Fruit fly (Drosophila melanogaster): ENCODE data around the gene Syx1A.

Gene Syx1A

DNA sequence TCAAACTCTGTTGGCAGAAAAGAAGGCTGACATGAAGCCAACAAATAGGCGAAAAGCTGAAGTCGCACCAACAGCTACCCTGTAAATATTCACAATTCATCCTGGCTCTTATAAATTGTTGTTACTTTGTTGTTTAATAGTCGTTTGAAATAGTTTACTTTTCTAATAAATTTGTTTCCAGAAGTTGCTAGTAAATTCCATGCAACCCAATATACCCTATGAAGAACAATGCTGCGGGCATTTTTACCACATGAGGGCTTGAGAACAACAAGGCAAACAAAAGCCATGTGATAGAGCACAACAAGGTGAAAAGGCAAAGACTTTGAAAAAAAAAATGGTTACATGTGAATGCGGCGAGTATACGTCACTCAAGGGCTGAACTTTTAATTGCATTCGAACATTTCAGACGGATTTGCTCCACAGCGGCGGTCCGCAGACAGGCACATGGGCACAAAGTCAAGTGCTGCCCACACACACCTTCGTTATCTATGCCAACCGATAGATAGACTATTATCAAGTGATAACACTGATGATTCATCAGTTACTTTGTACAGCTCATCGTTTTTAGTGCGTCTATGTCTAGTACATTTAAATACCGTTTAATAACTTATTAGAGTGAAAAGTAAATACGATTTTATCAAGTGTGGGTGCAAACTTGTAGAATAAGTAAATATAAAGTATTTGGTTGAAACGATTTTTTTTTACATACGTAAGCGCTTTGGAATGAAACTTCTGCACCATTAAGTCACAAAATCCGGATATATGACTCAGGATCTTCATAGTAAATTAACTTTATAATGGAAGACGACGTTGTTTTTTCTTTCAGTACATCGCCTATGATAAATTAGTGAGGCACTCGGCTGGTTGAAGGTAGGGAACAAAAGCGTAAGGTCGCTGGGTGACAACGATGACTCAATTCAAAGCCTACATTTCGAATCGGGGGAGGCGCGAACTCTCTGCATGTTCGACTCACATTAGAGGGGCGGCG, 6.2 kb downstream of the Syx1A start:
- TF ChIP-seq CG17801 (GFP tag; optimal IDR thresholded peaks at IDR 0.05; ENCODE audit: partially characterized antibody) = peak; percentile 60

DNA sequence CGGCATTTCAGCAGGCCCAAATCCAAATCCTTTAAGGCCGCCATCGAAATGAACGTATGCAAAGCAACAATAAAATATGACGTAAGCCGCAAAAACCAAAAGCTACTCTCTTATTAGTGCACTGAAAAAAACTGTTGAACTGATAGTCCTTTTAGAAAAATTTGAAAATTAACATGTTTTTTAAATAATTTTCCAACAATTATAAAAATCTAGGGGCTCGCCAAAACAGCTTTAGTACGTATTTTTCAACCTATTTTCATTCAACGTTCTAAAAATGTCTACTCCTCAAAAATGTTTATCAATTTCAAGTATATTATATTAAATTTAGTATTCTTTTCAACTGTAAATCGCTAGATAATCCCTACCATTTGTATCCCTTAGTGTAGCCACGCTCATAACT, 12.1 kb downstream of the Syx1A start:
- no peak for TF ChIP-seq CG17801 (GFP tag; optimal IDR thresholded peaks at IDR 0.05; ENCODE audit: partially characterized antibody)

dm6 chr3R:24092590-24093151, 12.9 kb downstream of the Syx1A start:
- no peak for TF ChIP-seq CG17801 (GFP tag; optimal IDR thresholded peaks at IDR 0.05; ENCODE audit: partially characterized antibody)

DNA sequence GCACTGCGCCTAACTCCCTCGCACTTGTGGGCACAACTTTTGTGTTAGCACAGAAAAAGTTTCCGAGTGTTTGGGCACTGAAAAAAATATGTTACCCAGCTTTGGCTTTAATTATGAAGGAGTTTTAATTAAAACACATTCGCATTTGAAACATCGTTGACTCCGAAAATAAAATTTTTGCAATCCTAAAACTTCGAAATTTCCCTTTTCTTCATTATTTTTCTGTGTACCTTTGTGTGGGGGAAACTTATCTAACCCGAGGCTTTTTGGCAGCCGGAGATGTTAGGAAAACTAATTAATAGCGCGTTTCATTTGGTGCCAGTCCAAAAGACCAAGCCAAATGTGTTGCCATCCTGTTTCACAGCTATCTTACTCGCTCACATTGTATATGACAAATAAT, 13.9 kb downstream of the Syx1A start:
- no peak for TF ChIP-seq CG17801 (GFP tag; optimal IDR thresholded peaks at IDR 0.05; ENCODE audit: partially characterized antibody)

DNA sequence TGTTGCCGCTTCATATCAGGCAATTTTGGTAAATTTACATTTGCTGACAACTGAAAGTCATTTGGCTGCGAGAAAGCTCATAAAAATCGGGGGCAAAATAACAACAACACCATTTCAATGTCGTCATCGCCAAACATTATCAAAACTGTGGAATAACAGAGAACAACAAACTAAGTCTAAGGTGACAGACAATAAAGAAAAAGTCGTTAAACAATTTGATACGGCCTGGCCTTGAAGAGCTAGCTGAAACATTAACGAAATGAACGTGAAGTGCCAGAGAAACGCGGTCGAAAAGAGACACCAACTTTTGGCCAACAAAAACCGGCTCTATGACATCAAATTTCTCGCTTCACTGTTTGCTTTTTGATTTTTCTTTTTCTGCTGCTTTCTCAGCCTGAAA, 15.4 kb downstream of the Syx1A start:
- no peak for TF ChIP-seq CG17801 (GFP tag; optimal IDR thresholded peaks at IDR 0.05; ENCODE audit: partially characterized antibody)

dm6 chr3R:24084975-24085374, 20.6 kb downstream of the Syx1A start:
- no peak for TF ChIP-seq CG17801 (GFP tag; optimal IDR thresholded peaks at IDR 0.05; ENCODE audit: partially characterized antibody)

dm6 chr3R:24079613-24080012, 25.9 kb downstream of the Syx1A start:
- no peak for TF ChIP-seq CG17801 (GFP tag; optimal IDR thresholded peaks at IDR 0.05; ENCODE audit: partially characterized antibody)

- peak; percentile 60 for TF ChIP-seq CG17801 (GFP tag; optimal IDR thresholded peaks at IDR 0.05; ENCODE audit: partially characterized antibody)
Measured at dm6 chr3R:24079110-24079509, 26.5 kb downstream of the Syx1A start.

- no peak for TF ChIP-seq CG17801 (GFP tag; optimal IDR thresholded peaks at IDR 0.05; ENCODE audit: partially characterized antibody)
Measured at dm6 chr3R:24073703-24074102, 31.9 kb downstream of the Syx1A start.

dm6 chr3R:24069965-24070364, 35.6 kb downstream of the Syx1A start:
- TF ChIP-seq CG17801 (GFP tag; optimal IDR thresholded peaks at IDR 0.05; ENCODE audit: partially characterized antibody) = no peak

dm6 chr3R:24068830-24069229, 36.7 kb downstream of the Syx1A start:
- no peak for TF ChIP-seq CG17801 (GFP tag; optimal IDR thresholded peaks at IDR 0.05; ENCODE audit: partially characterized antibody)

DNA sequence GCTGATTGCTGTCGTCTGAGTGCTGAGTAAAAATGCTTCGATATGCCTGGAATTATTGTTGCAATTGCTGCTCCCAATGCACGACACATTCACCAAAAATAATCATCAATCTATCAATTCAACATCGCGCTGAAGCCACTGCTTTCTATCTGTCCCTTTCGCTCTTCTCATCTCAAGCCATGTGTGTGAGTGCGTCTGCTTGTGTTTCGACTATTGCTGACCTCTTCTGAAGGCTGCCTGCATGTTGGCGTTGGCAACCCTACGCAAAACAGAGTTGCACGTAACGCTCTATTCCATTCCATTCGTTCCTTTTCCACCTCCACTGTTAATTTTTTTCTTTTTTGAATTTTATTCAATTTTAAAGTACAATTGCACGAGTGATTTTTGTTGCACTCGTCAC, 39.8 kb downstream of the Syx1A start:
- TF ChIP-seq CG17801 (GFP tag; optimal IDR thresholded peaks at IDR 0.05; ENCODE audit: partially characterized antibody) = no peak

dm6 chr3R:24058041-24058440, 47.5 kb downstream of the Syx1A start, which contains the start of gene SMC1:
Gene SMC1, plus strand, starts transcription at chr3R:24058287.
- TF ChIP-seq CG17801 (GFP tag; optimal IDR thresholded peaks at IDR 0.05; ENCODE audit: partially characterized antibody) = peak; percentile 48

DNA sequence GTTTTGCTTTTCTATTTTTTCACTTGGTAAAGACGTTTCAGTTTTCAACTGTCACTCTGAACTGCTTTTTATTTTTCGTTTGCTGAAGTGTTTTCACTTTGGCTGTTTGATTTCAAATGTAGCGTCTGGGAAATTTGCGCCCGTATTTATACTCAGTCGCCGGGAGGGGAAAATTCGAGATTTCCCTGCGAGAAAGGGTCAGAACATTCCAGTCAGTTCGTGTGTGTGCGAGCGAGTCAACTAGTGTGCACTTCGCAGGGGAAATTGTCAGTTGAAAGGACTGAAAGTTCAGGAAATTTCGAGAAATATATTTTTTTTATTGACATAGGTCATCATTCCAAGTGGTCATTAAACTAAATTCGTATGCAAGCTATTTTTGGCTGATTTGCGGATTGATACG, 48.4 kb downstream of the Syx1A start, which contains the start of gene Hsp68:
Gene Hsp68, minus strand, starts transcription at position 123 of the 400 bp plus-strand sequence.
- TF ChIP-seq CG17801 (GFP tag; optimal IDR thresholded peaks at IDR 0.05; ENCODE audit: partially characterized antibody) = peak; percentile 46

- TF ChIP-seq CG17801 (GFP tag; optimal IDR thresholded peaks at IDR 0.05; ENCODE audit: partially characterized antibody) = no peak
Measured at dm6 chr3R:24054227-24054626, 51.3 kb downstream of the Syx1A start, which contains the start of gene CG6000. Gene CG6000, plus strand, starts transcription at chr3R:24054391.

dm6 chr3R:24053506-24054102, 52.0 kb downstream of the Syx1A start:
- TF ChIP-seq CG17801 (GFP tag; optimal IDR thresholded peaks at IDR 0.05; ENCODE audit: partially characterized antibody) = no peak

Measured in ovary, adult (tissue).